Fruit fly (Drosophila melanogaster) whole organism, embryonic: Measurements from ENCODE around the gene CG14277.

ENCODE experiments used
- Atf3 ChIP-seq: fragments of 200-800 bp; sonication (Bioruptor generic); optimal IDR thresholded peaks from 3 replicates; lab custom pipeline; 2016; ENCODE audit warnings: missing biosample characterization, missing genetic modification characterization
- CG10959 ChIP-seq: fragments of 200-800 bp; sonication (Bioruptor generic); IDR thresholded peaks from 2 replicates; pipeline ENCODE4 v1.3.6; 2022; ENCODE audit warnings: missing biosample characterization, missing genetic modification characterization
- CG11456 ChIP-seq: fragments of 200-800 bp; sonication (Bioruptor generic); IDR thresholded peaks from 3 replicates; pipeline ENCODE4 v1.3.6; 2022; ENCODE audit warnings: missing biosample characterization, missing genetic modification characterization
- CG12769 ChIP-seq: fragments of 200-800 bp; sonication (Bioruptor generic); optimal IDR thresholded peaks from 2 replicates; lab custom pipeline; 2019; ENCODE audit warnings: missing biosample characterization, mild to moderate bottlenecking, missing genetic modification characterization, moderate library complexity
- CG14014 ChIP-seq: fragments of 200-800 bp; sonication (Bioruptor generic); IDR thresholded peaks from 2 replicates; pipeline ENCODE4 v1.3.6; 2022; ENCODE audit warnings: missing biosample characterization, missing genetic modification characterization
- CG2875 ChIP-seq: fragments of 200-800 bp; sonication (Bioruptor generic); optimal IDR thresholded peaks from 2 replicates; lab custom pipeline; 2017; ENCODE audit warnings: missing biosample characterization, mild to moderate bottlenecking, missing genetic modification characterization, missing genetic modification reagents
- CG3065 ChIP-seq: fragments of 200-800 bp; sonication (Bioruptor generic); optimal IDR thresholded peaks from 2 replicates; lab custom pipeline; 2016; ENCODE audit warnings: missing biosample characterization, missing genetic modification characterization
- CG3163 ChIP-seq: fragments of 200-800 bp; sonication (Bioruptor generic); optimal IDR thresholded peaks from 3 replicates; lab custom pipeline; 2016; ENCODE audit warnings: missing biosample characterization, missing genetic modification characterization
- CG33213 ChIP-seq: fragments of 200-800 bp; sonication (Bioruptor generic); optimal IDR thresholded peaks from 3 replicates; lab custom pipeline; 2016; ENCODE audit warnings: missing biosample characterization, missing genetic modification characterization
- CG34224 ChIP-seq: fragments of 200-800 bp; sonication (Bioruptor generic); IDR thresholded peaks from 3 replicates; pipeline ENCODE4 v1.3.6; 2022; ENCODE audit warnings: missing biosample characterization, missing genetic modification characterization; ENCODE audit not compliant: partially characterized antibody
- CG6813 ChIP-seq: fragments of 200-800 bp; sonication (Bioruptor generic); optimal IDR thresholded peaks from 2 replicates; lab custom pipeline; 2017; ENCODE audit warnings: missing biosample characterization, missing genetic modification characterization, mild to moderate bottlenecking, moderate library complexity, missing genetic modification reagents
- CG8765 ChIP-seq: fragments of 200-800 bp; sonication (Bioruptor generic); IDR thresholded peaks from 2 replicates; pipeline ENCODE4 v1.3.6; 2022; ENCODE audit warnings: missing biosample characterization, missing genetic modification characterization
- CrebB ChIP-seq: fragments of 200-800 bp; sonication (Bioruptor generic); optimal IDR thresholded peaks from 3 replicates; lab custom pipeline; 2018; ENCODE audit warnings: missing biosample characterization, mild to moderate bottlenecking, missing genetic modification characterization
- D ChIP-seq, 2 experiments: fragments of 200-800 bp in 1 of 2; fragments of >200 bp in 1 of 2; sonication (Bioruptor generic) in 1 of 2; optimal IDR thresholded peaks; 2 replicates in 1 of 2; 3 replicates in 1 of 2; lab custom pipeline; 2017; ENCODE audit warnings: mild to moderate bottlenecking in 1 of 2, missing biosample characterization in 1 of 2, missing genetic modification characterization in 1 of 2, missing genetic modification reagents in 1 of 2
- Dp ChIP-seq: fragments of 200-800 bp; sonication (Bioruptor generic); optimal IDR thresholded peaks from 2 replicates; lab custom pipeline; 2018; ENCODE audit warnings: missing biosample characterization, mild to moderate bottlenecking, missing genetic modification characterization, moderate library complexity
- Ets97D ChIP-seq: fragments of 200-800 bp; sonication (Bioruptor generic); optimal IDR thresholded peaks from 3 replicates; lab custom pipeline; 2016; ENCODE audit warnings: missing biosample characterization, missing genetic modification characterization
- Kr ChIP-seq: fragments of 200-800 bp; sonication (Bioruptor generic); optimal IDR thresholded peaks from 2 replicates; lab custom pipeline; 2017; ENCODE audit warnings: missing biosample characterization, mild to moderate bottlenecking, missing genetic modification characterization
- Max ChIP-seq: fragments of 200-800 bp; sonication (Bioruptor generic); optimal IDR thresholded peaks from 2 replicates; lab custom pipeline; 2016; ENCODE audit warnings: missing biosample characterization, mild to moderate bottlenecking, missing genetic modification characterization
- NC2β ChIP-seq: fragments of 200-800 bp; sonication (Bioruptor generic); optimal IDR thresholded peaks from 2 replicates; lab custom pipeline; 2016; ENCODE audit warnings: missing biosample characterization, missing genetic modification characterization
- Nf-YB ChIP-seq: fragments of 200-800 bp; sonication (Bioruptor generic); optimal IDR thresholded peaks from 3 replicates; lab custom pipeline; 2019; ENCODE audit warnings: missing biosample characterization, mild to moderate bottlenecking, missing genetic modification characterization, moderate library complexity
- NfI ChIP-seq: fragments of 200-800 bp; sonication (Bioruptor generic); optimal IDR thresholded peaks from 3 replicates; lab custom pipeline; 2018; ENCODE audit warnings: missing biosample characterization, mild to moderate bottlenecking, missing genetic modification characterization, moderate library complexity
- Pdp1 ChIP-seq, 2 experiments: fragments of 200-800 bp; sonication (Bioruptor generic); optimal IDR thresholded peaks; 3 replicates each; lab custom pipeline; 2016; ENCODE audit warnings: missing biosample characterization in 2 of 2, missing genetic modification characterization in 2 of 2, mild to moderate bottlenecking in 1 of 2, moderate library complexity in 1 of 2
- Ravus ChIP-seq: fragments of 200-800 bp; sonication (Bioruptor generic); IDR thresholded peaks from 2 replicates; pipeline ENCODE4 v1.3.6; 2022; ENCODE audit warnings: missing biosample characterization, missing genetic modification characterization
- Sox100B ChIP-seq: fragments of 200-800 bp; sonication (Bioruptor generic); optimal IDR thresholded peaks from 3 replicates; lab custom pipeline; 2018; ENCODE audit warnings: missing biosample characterization, mild to moderate bottlenecking, missing genetic modification characterization
- Xbp1 ChIP-seq: fragments of 200-800 bp; sonication (Bioruptor generic); optimal IDR thresholded peaks from 3 replicates; lab custom pipeline; 2016; ENCODE audit warnings: missing biosample characterization, mild to moderate bottlenecking, missing genetic modification characterization
- az2 ChIP-seq: fragments of 200-800 bp; sonication (Bioruptor generic); optimal IDR thresholded peaks from 3 replicates; lab custom pipeline; 2016; ENCODE audit warnings: missing biosample characterization, missing genetic modification characterization
- cas ChIP-seq: fragments of 200-800 bp; sonication (Bioruptor generic); IDR thresholded peaks from 2 replicates; pipeline ENCODE4 v1.3.6; 2022; ENCODE audit warnings: missing biosample characterization, missing genetic modification characterization
- ci ChIP-seq: fragments of 200-800 bp; sonication (Bioruptor generic); IDR thresholded peaks from 3 replicates; pipeline ENCODE4 v1.3.6; 2022; ENCODE audit warnings: missing biosample characterization, missing genetic modification characterization
- danr ChIP-seq: fragments of 200-800 bp; sonication (Bioruptor generic); IDR thresholded peaks from 2 replicates; pipeline ENCODE4 v1.3.6; 2022; ENCODE audit warnings: missing biosample characterization, missing genetic modification characterization
- emc ChIP-seq: fragments of 200-800 bp; sonication (Bioruptor generic); optimal IDR thresholded peaks from 2 replicates; lab custom pipeline; 2016; ENCODE audit warnings: missing biosample characterization, missing genetic modification characterization
- en ChIP-seq: fragments of 200-800 bp; sonication (Bioruptor generic); optimal IDR thresholded peaks from 2 replicates; lab custom pipeline; 2016; ENCODE audit warnings: missing biosample characterization, missing genetic modification characterization
- hkb ChIP-seq, 2 experiments: fragments of 200-800 bp in 1 of 2; fragments of >200 bp in 1 of 2; sonication (Bioruptor generic) in 1 of 2; IDR thresholded peaks in 1 of 2; optimal IDR thresholded peaks in 1 of 2; 2 replicates each; pipeline versions ENCODE4 v1.3.6 to Lab custom; 2017 to 2022; ENCODE audit warnings: missing biosample characterization in 1 of 2, missing genetic modification characterization in 1 of 2
- jumu ChIP-seq: fragments of 200-800 bp; sonication (Bioruptor generic); optimal IDR thresholded peaks from 3 replicates; lab custom pipeline; 2016; ENCODE audit warnings: missing biosample characterization, missing genetic modification characterization
- kay ChIP-seq: fragments of 200-800 bp; sonication (Bioruptor generic); optimal IDR thresholded peaks from 2 replicates; lab custom pipeline; 2016; ENCODE audit warnings: missing biosample characterization, missing genetic modification characterization
- nmo ChIP-seq: fragments of 200-800 bp; sonication (Bioruptor generic); optimal IDR thresholded peaks from 2 replicates; lab custom pipeline; 2018; ENCODE audit warnings: missing biosample characterization, mild to moderate bottlenecking, missing genetic modification characterization, moderate library complexity
- org-1 ChIP-seq: fragments of 200-800 bp; sonication (Bioruptor generic); optimal IDR thresholded peaks from 2 replicates; lab custom pipeline; 2017; ENCODE audit warnings: missing biosample characterization, missing genetic modification characterization
- p53 ChIP-seq: fragments of 200-800 bp; sonication (Bioruptor generic); optimal IDR thresholded peaks from 2 replicates; lab custom pipeline; 2016; ENCODE audit warnings: missing biosample characterization, missing genetic modification characterization
- pan ChIP-seq, 4 experiments: fragments of >200 bp in 3 of 4; fragments of 200-800 bp in 1 of 4; sonication (Bioruptor generic) in 1 of 4; optimal IDR thresholded peaks in 3 of 4; IDR thresholded peaks in 1 of 4; 2 replicates each; pipeline versions ENCODE4 v1.3.6 to Lab custom; 2017 to 2022; ENCODE audit warnings: missing biosample characterization in 2 of 4, missing genetic modification characterization in 2 of 4, mixed read lengths in 1 of 4
- ranshi ChIP-seq: fragments of 200-800 bp; sonication (Bioruptor generic); IDR thresholded peaks from 2 replicates; pipeline ENCODE4 v1.3.6; 2022; ENCODE audit warnings: missing biosample characterization, missing genetic modification characterization
- repo ChIP-seq: fragments of 200-800 bp; sonication (Bioruptor generic); optimal IDR thresholded peaks from 2 replicates; lab custom pipeline; 2016; ENCODE audit warnings: missing biosample characterization, missing genetic modification characterization
- scrt ChIP-seq: fragments of 200-800 bp; sonication (Bioruptor generic); optimal IDR thresholded peaks from 2 replicates; lab custom pipeline; 2018; ENCODE audit warnings: missing biosample characterization, mild to moderate bottlenecking, missing genetic modification characterization, moderate library complexity
- sd ChIP-seq: fragments of 200-800 bp; sonication (Bioruptor generic); optimal IDR thresholded peaks from 3 replicates; lab custom pipeline; 2018; ENCODE audit warnings: missing biosample characterization, mild to moderate bottlenecking, missing genetic modification characterization, moderate library complexity
- sens-2 ChIP-seq: fragments of 200-800 bp; sonication (Bioruptor generic); IDR thresholded peaks from 2 replicates; pipeline ENCODE4 v1.3.6; 2022; ENCODE audit warnings: missing biosample characterization, missing genetic modification characterization
- sima ChIP-seq: fragments of 200-800 bp; sonication (Bioruptor generic); optimal IDR thresholded peaks from 2 replicates; lab custom pipeline; 2016; ENCODE audit warnings: missing biosample characterization, missing genetic modification characterization
- slp2 ChIP-seq: fragments of 200-800 bp; sonication (Bioruptor generic); optimal IDR thresholded peaks from 2 replicates; lab custom pipeline; 2016; ENCODE audit warnings: missing biosample characterization, missing genetic modification characterization
- twi ChIP-seq: fragments of 200-800 bp; optimal IDR thresholded peaks from 2 replicates; lab custom pipeline; 2019; ENCODE audit warnings: missing biosample characterization, mild to moderate bottlenecking, missing genetic modification characterization, moderate library complexity
- wor ChIP-seq: fragments of 200-800 bp; sonication (Bioruptor generic); IDR thresholded peaks from 2 replicates; pipeline ENCODE4 v1.3.6; 2022; ENCODE audit warnings: missing biosample characterization, missing genetic modification characterization
- zfh1 ChIP-seq: fragments of 200-800 bp; sonication (Bioruptor generic); IDR thresholded peaks from 3 replicates; pipeline ENCODE4 v1.3.6; 2022; ENCODE audit warnings: missing biosample characterization, missing genetic modification characterization

CG14277 gene

DNA sequence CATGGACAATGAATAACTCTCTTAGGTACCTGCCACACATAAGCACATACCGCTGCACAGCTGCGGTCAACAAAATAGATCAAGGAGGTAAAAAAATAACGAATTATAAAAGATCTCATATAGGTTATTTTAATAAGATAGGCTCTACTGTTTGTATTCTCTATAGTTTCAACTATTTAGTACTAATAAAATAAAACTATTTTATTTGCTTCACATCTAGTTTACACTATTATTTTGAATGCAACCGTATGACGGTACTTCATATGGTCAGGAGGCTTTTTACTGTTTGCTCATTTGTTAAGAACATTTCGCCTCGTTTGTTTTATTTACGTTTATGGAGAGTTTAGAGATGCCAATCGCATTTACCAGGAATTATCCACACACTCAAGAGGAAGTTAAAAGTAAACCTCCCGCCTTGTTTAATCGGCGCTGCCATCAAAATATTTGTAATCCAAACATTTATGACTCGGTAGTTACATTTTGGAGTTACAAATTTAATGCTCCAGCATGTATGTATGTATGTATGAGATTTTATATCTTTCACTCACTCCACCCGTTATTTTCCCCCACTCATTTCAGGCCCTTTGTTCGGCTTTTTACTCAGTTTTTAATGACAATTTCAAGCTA is 32.8 kb downstream of the CG14277 start (continued):
- TF ChIP-seq az2: peak; percentile 51
- no peak for TF ChIP-seq sima (GFP tag; lab: Kevin White, UChicago)
- TF ChIP-seq sens-2 (GFP tag; lab: Robert Waterston, UW): 0 out of 2 replicates have a peak, but pooled peaks have one; percentile 11
- no peak for TF ChIP-seq Kr (GFP tag; lab: Kevin White, UChicago)
- no peak for TF ChIP-seq emc (GFP tag; lab: Kevin White, UChicago)
- peak; percentile 8 for TF ChIP-seq slp2
- TF ChIP-seq en (GFP tag; lab: Kevin White, UChicago): peak; percentile 13
- no peak for TF ChIP-seq cas (GFP tag; lab: Robert Waterston, UW)
- TF ChIP-seq Pdp1 (GFP tag; optimal IDR thresholded peaks at IDR 0.05; lab: Kevin White, UChicago): no peak
- peak; percentile 56 for TF ChIP-seq CG6813
- TF ChIP-seq Dp: no peak
- TF ChIP-seq Sox100B (GFP tag; lab: Kevin White, UChicago): peak; percentile 63
- peak; percentile 65 for TF ChIP-seq CG2875 (GFP tag; lab: Kevin White, UChicago)
- TF ChIP-seq CG34224 (GFP tag; lab: Robert Waterston, UW): no peak
- peak; percentile 85 for TF ChIP-seq ci (GFP tag; lab: Robert Waterston, UW)
- no peak for TF ChIP-seq CG12769 (tag; lab: Kevin White, UChicago)
- TF ChIP-seq ranshi: peak; percentile 53; the same call in 1 of the 2 replicates
- no peak for TF ChIP-seq hkb (optimal IDR thresholded peaks at IDR 0.05; lab: Kevin White, UChicago)
- TF ChIP-seq hkb (GFP tag; IDR thresholded peaks at IDR 0.05; lab: Robert Waterston, UW): peak; percentile 69
- TF ChIP-seq nmo (GFP tag; lab: Kevin White, UChicago): peak; percentile 84
- TF ChIP-seq pan (optimal IDR thresholded peaks at IDR 0.05; lab: Kevin White, UChicago): no peak
- TF ChIP-seq pan (GFP tag; optimal IDR thresholded peaks at IDR 0.05 in 1 of 2, IDR thresholded peaks at IDR 0.05 in 1 of 2): peak in 1 of 2 experiments; percentile 59
- TF ChIP-seq zfh1 (GFP tag; lab: Robert Waterston, UW): peak; percentile 69; the same call in 2 of the 3 replicates
- peak; percentile 55 for TF ChIP-seq Nf-YB (GFP tag; lab: Kevin White, UChicago)
- TF ChIP-seq org-1 (GFP tag; lab: Kevin White, UChicago): peak; percentile 59
- TF ChIP-seq D (optimal IDR thresholded peaks at IDR 0.05; lab: Kevin White, UChicago): no peak
- TF ChIP-seq D (GFP tag; optimal IDR thresholded peaks at IDR 0.05; lab: Kevin White, UChicago): peak; percentile 61
- peak; percentile 63 for TF ChIP-seq Xbp1 (GFP tag; lab: Kevin White, UChicago)
- TF ChIP-seq CrebB (tag; lab: Kevin White, UChicago): no peak
- TF ChIP-seq twi (tag; lab: Kevin White, UChicago): peak; percentile 65
- no peak for TF ChIP-seq Atf3 (GFP tag; lab: Kevin White, UChicago)
- peak; percentile 35 for TF ChIP-seq NC2β (GFP tag; lab: Kevin White, UChicago)
- no peak for TF ChIP-seq CG33213
- no peak for TF ChIP-seq repo (GFP tag; lab: Kevin White, UChicago)
- TF ChIP-seq CG8765 (GFP tag; lab: Robert Waterston, UW): no peak; the same call in 1 of the 2 replicates
- no peak for TF ChIP-seq Ravus (GFP tag; lab: Robert Waterston, UW)
- no peak for TF ChIP-seq CG3163 (GFP tag; lab: Kevin White, UChicago)
- TF ChIP-seq CG10959: peak; percentile 54
- no peak for TF ChIP-seq wor (GFP tag; lab: Robert Waterston, UW)
- TF ChIP-seq NfI (GFP tag; lab: Kevin White, UChicago): peak; percentile 38
- peak; percentile 18 for TF ChIP-seq Max (GFP tag; lab: Kevin White, UChicago)
- TF ChIP-seq Ets97D (GFP tag; lab: Kevin White, UChicago): no peak
- TF ChIP-seq kay (GFP tag; lab: Kevin White, UChicago): peak; percentile 3
- peak; percentile 33; the same call in 1 of the 2 replicates for TF ChIP-seq danr (GFP tag; lab: Robert Waterston, UW)
- peak; percentile 27 for TF ChIP-seq sd
- no peak for TF ChIP-seq p53
- TF ChIP-seq scrt (GFP tag; lab: Kevin White, UChicago): peak; percentile 8
- TF ChIP-seq CG3065 (GFP tag; lab: Kevin White, UChicago): no peak
- no peak for TF ChIP-seq jumu
- no peak for TF ChIP-seq CG11456 (GFP tag; lab: Robert Waterston, UW)
- peak; percentile 36; the same call in 1 of the 2 replicates for TF ChIP-seq CG14014 (GFP tag; lab: Robert Waterston, UW)
